Fruit fly (Drosophila melanogaster): ENCODE results near the gene Btk.

dm6 chr2L:8241700-8242099 is 59.2 kb downstream of the Btk start, which contains the start of gene Spn28F:
- TF ChIP-seq Ets98B (GFP tag; IDR thresholded peaks at IDR 0.05) (no peak), Snoo (tag; optimal IDR thresholded peaks at IDR 0.05) (no peak), CG12605 (GFP tag; IDR thresholded peaks at IDR 0.05) (no peak), Pif1B (GFP tag; optimal IDR thresholded peaks at IDR 0.05) (no peak), fd96Ca (GFP tag; IDR thresholded peaks at IDR 0.05) (no peak), CG13204 (GFP tag; optimal IDR thresholded peaks at IDR 0.05) (no peak), EcR (GFP tag; optimal IDR thresholded peaks at IDR 0.05) (no peak), CG15710 (tag; optimal IDR thresholded peaks at IDR 0.05) (no peak), CG4496 (GFP tag; IDR thresholded peaks at IDR 0.05) (no peak), CG8301 (tag; optimal IDR thresholded peaks at IDR 0.05) (no peak)

All from whole organism, pupa.